Fruit fly (Drosophila melanogaster): ENCODE results near the gene CG14377.

CG14377 gene

DNA sequence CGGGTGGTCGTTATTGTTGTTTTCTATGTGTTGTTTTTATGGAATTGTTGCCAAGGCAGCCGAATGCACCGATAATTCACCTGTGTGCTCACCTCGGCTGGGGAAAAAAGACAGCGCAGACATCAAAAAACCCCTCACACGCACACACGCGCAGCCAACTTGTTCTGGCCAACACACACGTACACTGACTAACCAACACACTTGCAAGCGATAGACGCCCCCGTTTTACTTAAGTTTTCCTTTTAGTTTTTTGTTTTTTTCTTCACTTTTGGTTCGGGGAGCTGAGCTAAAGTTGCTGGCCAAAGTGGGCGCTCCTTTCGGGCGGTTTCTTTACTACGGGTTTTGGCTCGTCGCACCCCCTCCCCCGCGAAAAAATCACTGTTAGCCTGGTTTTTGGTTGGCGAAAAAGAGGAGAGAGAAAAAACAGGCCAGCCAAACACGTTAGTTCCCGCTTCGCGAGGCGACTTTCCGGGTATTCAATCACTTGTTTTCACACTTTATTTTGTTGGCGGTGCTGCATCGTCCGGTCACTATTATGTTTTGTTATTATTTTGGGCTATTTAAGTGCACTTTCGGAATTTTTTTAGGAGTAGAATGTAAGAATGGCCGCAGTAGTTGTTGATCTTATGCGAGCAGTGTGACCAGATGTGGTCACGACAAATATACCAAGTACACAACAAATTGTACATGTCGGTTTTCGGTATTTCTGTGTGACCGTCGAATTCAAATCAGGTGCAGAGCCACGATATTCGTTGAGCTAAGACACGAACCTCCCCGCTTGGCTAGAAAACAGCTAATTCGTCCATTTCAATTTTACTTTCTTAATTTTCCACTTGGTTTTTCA is 36.9 kb downstream of the CG14377 start, which contains the start of gene yrt (continued):
- TF ChIP-seq emc (GFP tag; optimal IDR thresholded peaks at IDR 0.05): no peak
- no peak for TF ChIP-seq bbx (GFP tag; IDR thresholded peaks at IDR 0.05; ENCODE audit: partially characterized antibody)
- no peak for TF ChIP-seq CG2889 (GFP tag; IDR thresholded peaks at IDR 0.05)
- TF ChIP-seq CG16813 (GFP tag; IDR thresholded peaks at IDR 0.05; ENCODE audit: partially characterized antibody): 0 out of 3 replicates have a peak, but pooled peaks have one; percentile 14
- no peak for TF ChIP-seq tin (GFP tag; optimal IDR thresholded peaks at IDR 0.05)
- TF ChIP-seq grn (GFP tag; optimal IDR thresholded peaks at IDR 0.05): no peak
- TF ChIP-seq maf-S (GFP tag; optimal IDR thresholded peaks at IDR 0.05): no peak
- no peak for TF ChIP-seq CG31365 (tag; optimal IDR thresholded peaks at IDR 0.05)
- no peak for TF ChIP-seq D (optimal IDR thresholded peaks at IDR 0.05)
- no peak for TF ChIP-seq D (GFP tag; optimal IDR thresholded peaks at IDR 0.05)
- TF ChIP-seq CG7839 (tag; optimal IDR thresholded peaks at IDR 0.05): no peak
- TF ChIP-seq CG6689 (GFP tag; IDR thresholded peaks at IDR 0.05): no peak
- TF ChIP-seq chm (GFP tag; IDR thresholded peaks at IDR 0.05): no peak
- no peak for TF ChIP-seq az2 (GFP tag; optimal IDR thresholded peaks at IDR 0.05)
- TF ChIP-seq CG2712 (tag; optimal IDR thresholded peaks at IDR 0.05): peak; percentile 28
- peak; percentile 25 for TF ChIP-seq zen (tag; optimal IDR thresholded peaks at IDR 0.05)
- no peak for TF ChIP-seq NK7.1 (GFP tag; optimal IDR thresholded peaks at IDR 0.05)
- no peak for TF ChIP-seq vfl (GFP tag; optimal IDR thresholded peaks at IDR 0.05)
- TF ChIP-seq klu (GFP tag; IDR thresholded peaks at IDR 0.05): no peak
- no peak for TF ChIP-seq CG9215 (GFP tag; IDR thresholded peaks at IDR 0.05)
- no peak for TF ChIP-seq stc (GFP tag; IDR thresholded peaks at IDR 0.05)
- no peak for TF ChIP-seq tap (tag; optimal IDR thresholded peaks at IDR 0.05)
- TF ChIP-seq Dp (GFP tag; optimal IDR thresholded peaks at IDR 0.05): peak; percentile 49
- no peak for TF ChIP-seq CG13424 (tag; optimal IDR thresholded peaks at IDR 0.05)
- no peak; the same call in 2 of the 3 replicates for TF ChIP-seq knrl (GFP tag; IDR thresholded peaks at IDR 0.05; ENCODE audit: partially characterized antibody)
- TF ChIP-seq CG12769 (tag; optimal IDR thresholded peaks at IDR 0.05): no peak
- TF ChIP-seq toy (GFP tag; IDR thresholded peaks at IDR 0.05): no peak
- TF ChIP-seq CG32532 (GFP tag; IDR thresholded peaks at IDR 0.05): no peak
- TF ChIP-seq Ssrp (tag; optimal IDR thresholded peaks at IDR 0.05): no peak
- no peak for TF ChIP-seq cato (GFP tag; optimal IDR thresholded peaks at IDR 0.05; ENCODE audit: borderline replicate concordance)
- TF ChIP-seq lilli (GFP tag; optimal IDR thresholded peaks at IDR 0.05): no peak
- TF ChIP-seq CG5245 (GFP tag; optimal IDR thresholded peaks at IDR 0.05): no peak
- TF ChIP-seq lmd (GFP tag; IDR thresholded peaks at IDR 0.05): no peak
- TF ChIP-seq Hr51 (GFP tag; optimal IDR thresholded peaks at IDR 0.05): no peak
- no peak for TF ChIP-seq pan (optimal IDR thresholded peaks at IDR 0.05)
- TF ChIP-seq pan (GFP tag; optimal IDR thresholded peaks at IDR 0.05 in 1 of 2, IDR thresholded peaks at IDR 0.05 in 1 of 2): no peak
- no peak for TF ChIP-seq sd (tag; optimal IDR thresholded peaks at IDR 0.05)
- no peak for TF ChIP-seq da (GFP tag; optimal IDR thresholded peaks at IDR 0.05)
- TF ChIP-seq CHES-1-like (GFP tag; optimal IDR thresholded peaks at IDR 0.05): peak; percentile 33
- no peak for TF ChIP-seq Hand (GFP tag; optimal IDR thresholded peaks at IDR 0.05)
- peak; percentile 58 for TF ChIP-seq CG15601 (tag; optimal IDR thresholded peaks at IDR 0.05)
- TF ChIP-seq gsb-n (tag; optimal IDR thresholded peaks at IDR 0.05): no peak
- TF ChIP-seq phol (tag; optimal IDR thresholded peaks at IDR 0.05): peak; percentile 73
- TF ChIP-seq chif (GFP tag; optimal IDR thresholded peaks at IDR 0.05): no peak
- TF ChIP-seq CG15514 (GFP tag; optimal IDR thresholded peaks at IDR 0.05): peak; percentile 24
- no peak for TF ChIP-seq Rfx (GFP tag; IDR thresholded peaks at IDR 0.05)
- TF ChIP-seq Deaf1 (tag; optimal IDR thresholded peaks at IDR 0.05): no peak
- TF ChIP-seq Dek (tag; optimal IDR thresholded peaks at IDR 0.05): no peak
- TF ChIP-seq CG8765 (GFP tag; IDR thresholded peaks at IDR 0.05): no peak
- no peak for TF ChIP-seq Ptx1 (GFP tag; IDR thresholded peaks at IDR 0.05)
